Fruit fly (Drosophila melanogaster) whole organism, embryonic: ENCODE results near the gene mRpL50.

Experiments
- ATbp ChIP-seq: fragments of 200-800 bp; sonication (Bioruptor generic); optimal IDR thresholded peaks from 2 replicates; lab custom pipeline; 2017; ENCODE audit warnings: missing biosample characterization, mild to moderate bottlenecking, missing genetic modification characterization, missing genetic modification reagents
- Aef1 ChIP-seq: fragments of 200-800 bp; sonication (Bioruptor generic); IDR thresholded peaks from 3 replicates; pipeline ENCODE4 v1.3.6; 2022; ENCODE audit warnings: missing biosample characterization, missing genetic modification characterization
- Asciz ChIP-seq: fragments of 200-800 bp; sonication (Bioruptor generic); optimal IDR thresholded peaks from 2 replicates; lab custom pipeline; 2017; ENCODE audit warnings: missing biosample characterization, mild to moderate bottlenecking, missing genetic modification characterization, missing genetic modification reagents
- Atf3 ChIP-seq: fragments of 200-800 bp; sonication (Bioruptor generic); optimal IDR thresholded peaks from 3 replicates; lab custom pipeline; 2016; ENCODE audit warnings: missing biosample characterization, missing genetic modification characterization
- CG10147 ChIP-seq: fragments of 200-800 bp; sonication (Bioruptor generic); optimal IDR thresholded peaks from 2 replicates; lab custom pipeline; 2019; ENCODE audit warnings: missing biosample characterization, mild to moderate bottlenecking, missing genetic modification characterization, moderate library complexity
- CG10366 ChIP-seq: fragments of 200-800 bp; sonication (Bioruptor generic); IDR thresholded peaks from 2 replicates; pipeline ENCODE4 v1.3.6; 2022; ENCODE audit warnings: missing biosample characterization, missing genetic modification characterization
- CG10431 ChIP-seq: fragments of 200-800 bp; sonication (Bioruptor generic); optimal IDR thresholded peaks from 3 replicates; lab custom pipeline; 2018; ENCODE audit warnings: missing biosample characterization, mild to moderate bottlenecking, missing genetic modification characterization
- CG11093 ChIP-seq: fragments of 200-800 bp; sonication (Bioruptor generic); IDR thresholded peaks from 3 replicates; pipeline ENCODE4 v1.3.6; 2022; ENCODE audit warnings: missing biosample characterization, missing genetic modification characterization
- CG12155 ChIP-seq: fragments of 200-800 bp; sonication (Bioruptor generic); optimal IDR thresholded peaks from 3 replicates; lab custom pipeline; 2016; ENCODE audit warnings: missing biosample characterization, missing genetic modification characterization
- CG12236 ChIP-seq: fragments of 200-800 bp; sonication (Bioruptor generic); optimal IDR thresholded peaks from 2 replicates; lab custom pipeline; 2016; ENCODE audit warnings: missing biosample characterization, missing genetic modification characterization
- CG12942 ChIP-seq: fragments of 200-800 bp; sonication (Bioruptor generic); optimal IDR thresholded peaks from 3 replicates; lab custom pipeline; 2016; ENCODE audit warnings: missing biosample characterization, missing genetic modification characterization
- CG13287 ChIP-seq: fragments of 200-800 bp; sonication (Bioruptor generic); IDR thresholded peaks from 2 replicates; pipeline ENCODE4 v1.3.6; 2022; ENCODE audit warnings: missing biosample characterization, missing genetic modification characterization; ENCODE audit not compliant: partially characterized antibody
- CG16815 ChIP-seq: fragments of 200-800 bp; sonication (Bioruptor generic); optimal IDR thresholded peaks from 3 replicates; lab custom pipeline; 2017; ENCODE audit warnings: missing biosample characterization, mild to moderate bottlenecking, missing genetic modification characterization
- CG17802 ChIP-seq: fragments of 200-800 bp; sonication (Bioruptor generic); optimal IDR thresholded peaks from 2 replicates; lab custom pipeline; 2018; ENCODE audit warnings: missing biosample characterization, mild to moderate bottlenecking, missing genetic modification characterization, moderate library complexity
- CG2202 ChIP-seq: fragments of 200-800 bp; sonication (Bioruptor generic); optimal IDR thresholded peaks from 2 replicates; lab custom pipeline; 2018; ENCODE audit warnings: missing biosample characterization, mild to moderate bottlenecking, missing genetic modification characterization
- CG2875 ChIP-seq: fragments of 200-800 bp; sonication (Bioruptor generic); optimal IDR thresholded peaks from 2 replicates; lab custom pipeline; 2017; ENCODE audit warnings: missing biosample characterization, mild to moderate bottlenecking, missing genetic modification characterization, missing genetic modification reagents
- CG30403 ChIP-seq: fragments of 200-800 bp; sonication (Bioruptor generic); optimal IDR thresholded peaks from 3 replicates; lab custom pipeline; 2016; ENCODE audit warnings: missing biosample characterization, missing genetic modification characterization
- CG3065 ChIP-seq: fragments of 200-800 bp; sonication (Bioruptor generic); optimal IDR thresholded peaks from 2 replicates; lab custom pipeline; 2016; ENCODE audit warnings: missing biosample characterization, missing genetic modification characterization
- CG34422 ChIP-seq: fragments of 200-800 bp; sonication (Bioruptor generic); IDR thresholded peaks from 3 replicates; pipeline ENCODE4 v1.3.6; 2022; ENCODE audit warnings: missing biosample characterization, missing genetic modification characterization
- CG3726 ChIP-seq: fragments of 200-800 bp; sonication (Bioruptor generic); IDR thresholded peaks from 3 replicates; pipeline ENCODE4, ENCODE4 v1.3.6; 2022; ENCODE audit warnings: missing biosample characterization, missing genetic modification characterization
- CG4328 ChIP-seq: fragments of 200-800 bp; sonication (Bioruptor generic); optimal IDR thresholded peaks from 3 replicates; lab custom pipeline; 2017; ENCODE audit warnings: missing biosample characterization, missing genetic modification reagents, missing genetic modification characterization
- CG6254 ChIP-seq: fragments of 200-800 bp; sonication (Bioruptor generic); optimal IDR thresholded peaks from 3 replicates; lab custom pipeline; 2017; ENCODE audit warnings: mild to moderate bottlenecking, missing biosample characterization, missing genetic modification reagents, missing genetic modification characterization
- CG6683 ChIP-seq: fragments of 200-800 bp; sonication (Bioruptor generic); optimal IDR thresholded peaks from 2 replicates; lab custom pipeline; 2017; ENCODE audit warnings: missing biosample characterization, mild to moderate bottlenecking, missing genetic modification characterization, missing genetic modification reagents
- CG6689 ChIP-seq: fragments of 200-800 bp; sonication (Bioruptor generic); IDR thresholded peaks from 2 replicates; pipeline ENCODE4 v1.3.6; 2022; ENCODE audit warnings: missing biosample characterization, missing genetic modification characterization
- CkIIα-i1 ChIP-seq: fragments of 200-800 bp; sonication (Bioruptor generic); IDR thresholded peaks from 2 replicates; pipeline ENCODE4 v1.3.6; 2022; ENCODE audit warnings: missing biosample characterization, missing genetic modification characterization
- E2f2 ChIP-seq: fragments of 200-800 bp; sonication (Bioruptor generic); IDR thresholded peaks from 2 replicates; pipeline ENCODE4 v1.3.6; 2022; ENCODE audit warnings: missing biosample characterization, missing genetic modification characterization
- Ets65A ChIP-seq: fragments of 200-800 bp; sonication (Bioruptor generic); peaks from one replicate; lab custom pipeline; 2016; ENCODE audit warnings: missing biosample characterization, missing genetic modification characterization
- Fer2 ChIP-seq: fragments of 200-800 bp; sonication (Bioruptor generic); optimal IDR thresholded peaks from 2 replicates; lab custom pipeline; 2018; ENCODE audit warnings: missing biosample characterization, mild to moderate bottlenecking, missing genetic modification characterization, moderate library complexity
- HmgZ ChIP-seq: fragments of 200-800 bp; sonication (Bioruptor generic); optimal IDR thresholded peaks from 2 replicates; lab custom pipeline; 2018; ENCODE audit warnings: missing biosample characterization, mild to moderate bottlenecking, missing genetic modification characterization
- Lim3 ChIP-seq: fragments of 200-800 bp; sonication (Bioruptor generic); IDR thresholded peaks from 2 replicates; pipeline ENCODE4 v1.3.6; 2022; ENCODE audit warnings: missing biosample characterization, missing genetic modification characterization
- MESR4 ChIP-seq: fragments of 200-800 bp; sonication (Bioruptor generic); optimal IDR thresholded peaks from 2 replicates; lab custom pipeline; 2018; ENCODE audit warnings: missing biosample characterization, mild to moderate bottlenecking, missing genetic modification characterization, moderate library complexity
- MTF-1 ChIP-seq: fragments of 200-800 bp; sonication (Bioruptor generic); optimal IDR thresholded peaks from 2 replicates; lab custom pipeline; 2018; ENCODE audit warnings: missing biosample characterization, mild to moderate bottlenecking, missing genetic modification characterization, borderline replicate concordance
- Max ChIP-seq: fragments of 200-800 bp; sonication (Bioruptor generic); optimal IDR thresholded peaks from 2 replicates; lab custom pipeline; 2016; ENCODE audit warnings: missing biosample characterization, mild to moderate bottlenecking, missing genetic modification characterization
- Meics ChIP-seq: fragments of 200-800 bp; sonication (Bioruptor generic); optimal IDR thresholded peaks from 2 replicates; lab custom pipeline; 2017; ENCODE audit warnings: missing biosample characterization, mild to moderate bottlenecking, missing genetic modification characterization
- Spps ChIP-seq: fragments of 200-800 bp; sonication (Bioruptor generic); optimal IDR thresholded peaks from 2 replicates; lab custom pipeline; 2018; ENCODE audit warnings: missing biosample characterization, mild to moderate bottlenecking, missing genetic modification characterization
- ash1 ChIP-seq: fragments of 200-800 bp; sonication (Bioruptor generic); optimal IDR thresholded peaks from 2 replicates; lab custom pipeline; 2018; ENCODE audit warnings: missing biosample characterization, mild to moderate bottlenecking, missing genetic modification characterization
- bbx ChIP-seq: fragments of 200-800 bp; sonication (Bioruptor generic); IDR thresholded peaks from 2 replicates; pipeline ENCODE4 v1.3.6; 2022; ENCODE audit warnings: missing biosample characterization, missing genetic modification characterization; ENCODE audit not compliant: partially characterized antibody
- btn ChIP-seq: fragments of 200-800 bp; sonication (Bioruptor generic); optimal IDR thresholded peaks from 2 replicates; lab custom pipeline; 2016; ENCODE audit warnings: missing biosample characterization, missing genetic modification characterization
- dan ChIP-seq: fragments of 200-800 bp; sonication (Bioruptor generic); IDR thresholded peaks from 2 replicates; pipeline ENCODE4 v1.3.6; 2022; ENCODE audit warnings: missing biosample characterization, missing genetic modification characterization
- emc ChIP-seq: fragments of 200-800 bp; sonication (Bioruptor generic); optimal IDR thresholded peaks from 2 replicates; lab custom pipeline; 2016; ENCODE audit warnings: missing biosample characterization, missing genetic modification characterization
- esg ChIP-seq: fragments of 200-800 bp; sonication (Bioruptor generic); conservative IDR thresholded peaks from 2 replicates; pipeline ENCODE4 v1.3.6; 2022; ENCODE audit warnings: missing biosample characterization, missing genetic modification characterization
- fru ChIP-seq: fragments of >200 bp; optimal IDR thresholded peaks from 2 replicates; lab custom pipeline; 2017
- gt ChIP-seq: fragments of 200-800 bp; sonication (Bioruptor generic); IDR thresholded peaks from 2 replicates; pipeline ENCODE4 v1.3.6; 2022; ENCODE audit warnings: missing biosample characterization, missing genetic modification characterization
- hbn ChIP-seq: fragments of 200-800 bp; sonication (Bioruptor generic); IDR thresholded peaks from 2 replicates; pipeline ENCODE4 v1.3.6; 2022; ENCODE audit warnings: missing biosample characterization, missing genetic modification characterization; ENCODE audit not compliant: partially characterized antibody
- pnt ChIP-seq: fragments of 200-800 bp; sonication (Bioruptor generic); optimal IDR thresholded peaks from 3 replicates; lab custom pipeline; 2016; ENCODE audit warnings: missing biosample characterization, missing genetic modification characterization
- stwl ChIP-seq: fragments of 200-800 bp; sonication (Bioruptor generic); optimal IDR thresholded peaks from 3 replicates; lab custom pipeline; 2018; ENCODE audit warnings: missing biosample characterization, mild to moderate bottlenecking, missing genetic modification characterization, moderate library complexity
- tap ChIP-seq: fragments of 200-800 bp; optimal IDR thresholded peaks from 3 replicates; lab custom pipeline; 2019; ENCODE audit warnings: missing biosample characterization, mild to moderate bottlenecking, missing genetic modification characterization, moderate library complexity
- toy ChIP-seq: fragments of 200-800 bp; sonication (Bioruptor generic); IDR thresholded peaks from 2 replicates; pipeline ENCODE4 v1.3.6; 2022; ENCODE audit warnings: missing biosample characterization, missing genetic modification characterization
- unc-4 ChIP-seq: fragments of 200-800 bp; sonication (Bioruptor generic); IDR thresholded peaks from 2 replicates; pipeline ENCODE4 v1.3.6; 2022; ENCODE audit warnings: missing biosample characterization, missing genetic modification characterization; ENCODE audit not compliant: partially characterized antibody
- wor ChIP-seq: fragments of 200-800 bp; sonication (Bioruptor generic); IDR thresholded peaks from 2 replicates; pipeline ENCODE4 v1.3.6; 2022; ENCODE audit warnings: missing biosample characterization, missing genetic modification characterization

mRpL50 gene

DNA sequence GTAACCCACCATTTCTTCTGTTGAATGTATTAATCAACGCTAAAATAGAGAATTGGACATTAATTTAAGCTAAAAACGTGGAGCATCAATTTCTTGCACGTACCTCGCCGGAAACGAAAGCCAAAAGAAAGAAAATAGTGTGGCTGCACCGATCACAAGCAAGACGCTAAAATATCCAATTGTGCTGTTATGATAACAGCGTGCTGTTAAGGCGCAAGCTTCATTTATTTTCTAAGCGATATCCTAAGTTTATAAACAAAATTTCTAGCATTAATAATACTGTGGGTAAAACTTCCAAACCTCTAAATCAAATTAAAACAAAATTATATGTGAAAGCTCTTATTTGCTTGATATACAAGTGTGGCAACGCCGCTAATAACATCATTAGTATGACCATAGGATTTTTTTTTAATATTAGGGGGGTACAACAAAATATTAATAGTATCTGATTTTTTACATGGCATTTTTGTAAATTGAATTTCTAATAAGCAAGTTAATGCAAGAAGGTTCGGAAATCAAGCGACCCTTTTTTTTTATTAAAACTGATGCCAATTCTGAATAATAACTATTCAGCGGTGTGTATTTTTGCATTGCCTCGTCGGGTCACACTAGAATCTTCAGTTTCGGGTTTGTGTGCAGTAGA, 2.4 kb downstream of the mRpL50 start, which contains the start of the genes RpL18 and Neos (continued):
- no peak for TF ChIP-seq fru (lab: Kevin White, UChicago)
- TF ChIP-seq CG12942 = peak; percentile 11
- TF ChIP-seq ATbp (GFP tag; lab: Kevin White, UChicago) = peak; percentile 61
- TF ChIP-seq CG6683 (GFP tag; lab: Kevin White, UChicago) = peak; percentile 47
- no peak for TF ChIP-seq CG3726 (GFP tag; lab: Robert Waterston, UW)
- peak; percentile 98 for TF ChIP-seq MESR4 (GFP tag; lab: Kevin White, UChicago)
- TF ChIP-seq unc-4 (GFP tag; lab: Robert Waterston, UW) = no peak
- TF ChIP-seq btn (GFP tag; lab: Kevin White, UChicago) = peak; percentile 48
- TF ChIP-seq CG6254 (GFP tag; lab: Kevin White, UChicago) = peak; percentile 62
- peak; percentile 79 for TF ChIP-seq CG4328 (GFP tag; lab: Kevin White, UChicago)
- no peak for TF ChIP-seq wor (GFP tag; lab: Robert Waterston, UW)
- peak; percentile 47 for TF ChIP-seq CG3065 (GFP tag; lab: Kevin White, UChicago)
- peak; percentile 59 for TF ChIP-seq CG2202 (tag; lab: Kevin White, UChicago)
- peak; percentile 86 for TF ChIP-seq Meics (GFP tag; lab: Kevin White, UChicago)
- peak; percentile 70 for TF ChIP-seq CG12236 (GFP tag; lab: Kevin White, UChicago)
- TF ChIP-seq CG34422 (GFP tag; lab: Robert Waterston, UW) = peak; percentile 54; the same call in 1 of the 3 replicates
- peak; percentile 65 for TF ChIP-seq CG12155 (GFP tag; lab: Kevin White, UChicago)
- TF ChIP-seq CG13287 (GFP tag; lab: Robert Waterston, UW) = 0 out of 2 replicates have a peak, but pooled peaks have one; percentile 16
- peak; percentile 38 for TF ChIP-seq ash1 (GFP tag; lab: Kevin White, UChicago)
- 0 out of 2 replicates have a peak, but pooled peaks have one; percentile 40 for TF ChIP-seq CG6689 (GFP tag; lab: Robert Waterston, UW)
- peak; percentile 83 for TF ChIP-seq MTF-1
- no peak for TF ChIP-seq CG16815 (GFP tag; lab: Kevin White, UChicago)
- peak; percentile 46 for TF ChIP-seq tap (tag; lab: Kevin White, UChicago)
- TF ChIP-seq Spps (tag; lab: Kevin White, UChicago) = peak; percentile 35
- TF ChIP-seq CG10431 (GFP tag; lab: Kevin White, UChicago) = peak; percentile 80
- peak; percentile 80 for TF ChIP-seq CG30403 (GFP tag; lab: Kevin White, UChicago)
- no peak for TF ChIP-seq Lim3 (GFP tag; lab: Robert Waterston, UW)
- no peak for TF ChIP-seq gt (GFP tag; lab: Robert Waterston, UW)
- peak; percentile 30 for TF ChIP-seq emc (GFP tag; lab: Kevin White, UChicago)
- TF ChIP-seq HmgZ (tag; lab: Kevin White, UChicago) = peak; percentile 55
- no peak; the same call in 1 of the 2 replicates for TF ChIP-seq bbx (GFP tag; lab: Robert Waterston, UW)
- TF ChIP-seq CG11093 = no peak
- no peak for TF ChIP-seq hbn (GFP tag; lab: Robert Waterston, UW)
- TF ChIP-seq Fer2 (tag; lab: Kevin White, UChicago) = peak; percentile 58
- peak; percentile 39; the same call in 1 of the 2 replicates for TF ChIP-seq esg
- peak; percentile 81 for TF ChIP-seq stwl (tag; lab: Kevin White, UChicago)
- no peak for TF ChIP-seq toy
- TF ChIP-seq Ets65A (GFP tag; lab: Kevin White, UChicago) = peak; percentile 94
- no peak for TF ChIP-seq dan (GFP tag; lab: Robert Waterston, UW)
- peak; percentile 75 for TF ChIP-seq Asciz (GFP tag; lab: Kevin White, UChicago)
- TF ChIP-seq pnt (GFP tag; lab: Kevin White, UChicago) = no peak
- TF ChIP-seq Atf3 (GFP tag; lab: Kevin White, UChicago) = peak; percentile 5
- no peak for TF ChIP-seq Aef1 (GFP tag; lab: Robert Waterston, UW)
- peak; percentile 37 for TF ChIP-seq CG17802 (tag; lab: Kevin White, UChicago)
- TF ChIP-seq CkIIα-i1 (GFP tag; lab: Robert Waterston, UW) = no peak
- TF ChIP-seq CG10147 = peak; percentile 50
- TF ChIP-seq E2f2 (GFP tag; lab: Robert Waterston, UW) = peak; percentile 49
- TF ChIP-seq CG10366 (GFP tag; lab: Robert Waterston, UW) = peak; percentile 17; the same call in 1 of the 2 replicates
- TF ChIP-seq Max (GFP tag; lab: Kevin White, UChicago) = peak; percentile 76
- TF ChIP-seq CG2875 (GFP tag; lab: Kevin White, UChicago) = peak; percentile 67
